Fruit fly (Drosophila melanogaster) whole organism, wandering third instar larva: ENCODE measurements around the gene jim.

Experiments
- Abd-B ChIP-seq: fragments of >200 bp; optimal IDR thresholded peaks from 2 replicates; lab custom pipeline; 2017; ENCODE audit warnings: missing biosample characterization, missing genetic modification characterization
- CG32264 ChIP-seq: fragments of 200-800 bp; sonication (Bioruptor generic); optimal IDR thresholded peaks from 2 replicates; lab custom pipeline; 2016; ENCODE audit warnings: missing biosample characterization, missing genetic modification characterization
- CG9705 ChIP-seq: fragments of 200-800 bp; sonication (Bioruptor generic); optimal IDR thresholded peaks from 2 replicates; lab custom pipeline; 2018; ENCODE audit warnings: missing biosample characterization, mild to moderate bottlenecking, missing genetic modification characterization
- CrebA ChIP-seq: fragments of 200-800 bp; sonication (Bioruptor generic); optimal IDR thresholded peaks from 2 replicates; lab custom pipeline; 2016; ENCODE audit warnings: missing biosample characterization, mild to moderate bottlenecking, missing genetic modification characterization, borderline replicate concordance
- Dfd ChIP-seq: fragments of >200 bp; optimal IDR thresholded peaks from 2 replicates; lab custom pipeline; 2017; ENCODE audit warnings: missing biosample characterization, missing genetic modification characterization
- Dif ChIP-seq: fragments of 200-275, 200-300 bp; sonication (Bioruptor generic); optimal IDR thresholded peaks from 2 replicates; lab custom pipeline; 2018; ENCODE audit warnings: missing biosample characterization, missing genetic modification characterization; ENCODE audit not compliant: partially characterized antibody
- GATAd ChIP-seq: sonication (Bioruptor generic); optimal IDR thresholded peaks from 2 replicates; lab custom pipeline; 2016; ENCODE audit warnings: missing biosample characterization, missing genetic modification characterization
- HLH106 ChIP-seq: fragments of 200-800 bp; optimal IDR thresholded peaks from 3 replicates; lab custom pipeline; 2019; ENCODE audit warnings: missing biosample characterization, mild to moderate bottlenecking, missing genetic modification characterization, moderate library complexity
- Hnf4 ChIP-seq: fragments of 200-800 bp; sonication (Bioruptor generic); optimal IDR thresholded peaks from 2 replicates; lab custom pipeline; 2016; ENCODE audit warnings: missing biosample characterization, mild to moderate bottlenecking, missing genetic modification characterization
- Hr78 ChIP-seq: fragments of >200 bp; optimal IDR thresholded peaks from 2 replicates; lab custom pipeline; 2017; ENCODE audit warnings: missing biosample characterization, missing genetic modification characterization
- Hr83 ChIP-seq: fragments of 200-300 bp; sonication (Bioruptor generic); optimal IDR thresholded peaks from 2 replicates; lab custom pipeline; 2016; ENCODE audit warnings: missing biosample characterization, mild to moderate bottlenecking, missing genetic modification characterization, moderate library complexity; ENCODE audit not compliant: poor library complexity, severe bottlenecking
- Jra ChIP-seq: sonication (Bioruptor generic); optimal IDR thresholded peaks from 2 replicates; lab custom pipeline; 2016; ENCODE audit warnings: missing biosample characterization, missing genetic modification characterization
- Mio ChIP-seq: sonication (Bioruptor generic); optimal IDR thresholded peaks from 2 replicates; lab custom pipeline; 2016; ENCODE audit warnings: missing biosample characterization, missing genetic modification characterization
- Myc ChIP-seq: fragments of >200 bp; optimal IDR thresholded peaks from 2 replicates; lab custom pipeline; 2017
- N ChIP-seq: fragments of >200 bp; optimal IDR thresholded peaks from 2 replicates; lab custom pipeline; 2018; ENCODE audit warnings: missing biosample characterization, missing external identifiers, missing genetic modification characterization
- OdsH ChIP-seq: fragments of 200-800 bp; sonication (Bioruptor generic); optimal IDR thresholded peaks from 2 replicates; lab custom pipeline; 2016; ENCODE audit warnings: missing biosample characterization, mild to moderate bottlenecking, missing genetic modification characterization
- Rel ChIP-seq, 2 experiments: fragments of 200-800 bp; sonication (Bioruptor generic) in 1 of 2; optimal IDR thresholded peaks; 2 replicates in 1 of 2; 3 replicates in 1 of 2; lab custom pipeline; 2016 to 2019; ENCODE audit warnings: mild to moderate bottlenecking in 2 of 2, missing biosample characterization in 2 of 2, missing genetic modification characterization in 2 of 2, moderate library complexity in 1 of 2
- Sp1 ChIP-seq: fragments of 200-800 bp; sonication (Bioruptor generic); optimal IDR thresholded peaks from 3 replicates; lab custom pipeline; 2019; ENCODE audit warnings: missing biosample characterization, mild to moderate bottlenecking, missing genetic modification characterization, moderate library complexity
- Vsx2 ChIP-seq: fragments of 200-300, 225-300 bp; sonication (Bioruptor generic); optimal IDR thresholded peaks from 2 replicates; lab custom pipeline; 2018; ENCODE audit warnings: missing biosample characterization, missing genetic modification characterization; ENCODE audit not compliant: partially characterized antibody
- br ChIP-seq: fragments of 200-800 bp; sonication (Bioruptor generic); optimal IDR thresholded peaks from 2 replicates; lab custom pipeline; 2016; ENCODE audit warnings: missing biosample characterization, missing genetic modification characterization
- brk ChIP-seq: fragments of 200-800 bp; sonication (Bioruptor generic); optimal IDR thresholded peaks from 2 replicates; lab custom pipeline; 2016; ENCODE audit warnings: missing biosample characterization, mild to moderate bottlenecking, missing genetic modification characterization
- dl ChIP-seq, 2 experiments: fragments of 175-275, 200-275 bp in 1 of 2; fragments of 200-275 bp in 1 of 2; sonication (Bioruptor generic); optimal IDR thresholded peaks; lab custom pipeline; 2018; ENCODE audit warnings: mild to moderate bottlenecking in 2 of 2, missing biosample characterization in 2 of 2, missing genetic modification characterization in 2 of 2, moderate library complexity in 2 of 2; ENCODE audit not compliant: partially characterized antibody in 2 of 2, insufficient read depth in 1 of 2
- dmrt93B ChIP-seq: fragments of 200-800 bp; sonication (Bioruptor generic); optimal IDR thresholded peaks from 2 replicates; lab custom pipeline; 2018; ENCODE audit warnings: missing biosample characterization, mild to moderate bottlenecking, missing genetic modification characterization
- dsf ChIP-seq: sonication (Bioruptor generic); optimal IDR thresholded peaks from 2 replicates; lab custom pipeline; 2016; ENCODE audit warnings: missing biosample characterization, missing genetic modification characterization, borderline replicate concordance
- ey ChIP-seq: fragments of 200-800 bp; sonication (Bioruptor generic); optimal IDR thresholded peaks from 2 replicates; lab custom pipeline; 2016; ENCODE audit warnings: missing biosample characterization, missing genetic modification characterization
- foxo ChIP-seq, 2 experiments: fragments of 200-800 bp; sonication (Bioruptor generic); optimal IDR thresholded peaks; 2 replicates in 1 of 2; 3 replicates in 1 of 2; lab custom pipeline; 2016 to 2017; ENCODE audit warnings: missing biosample characterization in 2 of 2, missing genetic modification characterization in 2 of 2
- fru ChIP-seq: fragments of 200-800 bp; sonication (Bioruptor generic); optimal IDR thresholded peaks from 3 replicates; lab custom pipeline; 2016; ENCODE audit warnings: missing biosample characterization, mild to moderate bottlenecking, missing genetic modification characterization
- h ChIP-seq: fragments of 200-800 bp; sonication (Bioruptor generic); optimal IDR thresholded peaks from 3 replicates; lab custom pipeline; 2016; ENCODE audit warnings: missing biosample characterization, mild to moderate bottlenecking, missing genetic modification characterization
- jim ChIP-seq: fragments of 175-275, 200-325 bp; sonication (Bioruptor generic); optimal IDR thresholded peaks from 2 replicates; lab custom pipeline; 2016; ENCODE audit warnings: missing biosample characterization, mild to moderate bottlenecking, missing genetic modification characterization
- lola ChIP-seq: fragments of >200 bp; optimal IDR thresholded peaks from 2 replicates; lab custom pipeline; 2017; ENCODE audit warnings: missing biosample characterization, missing genetic modification characterization
- pan ChIP-seq: fragments of >200 bp; optimal IDR thresholded peaks from 2 replicates; lab custom pipeline; 2017
- psq ChIP-seq: fragments of 200-800 bp; sonication (Bioruptor generic); optimal IDR thresholded peaks from 3 replicates; lab custom pipeline; 2017; ENCODE audit warnings: missing biosample characterization, mild to moderate bottlenecking, missing genetic modification characterization, moderate library complexity
- rgr ChIP-seq: fragments of 200-800 bp; sonication (Bioruptor generic); optimal IDR thresholded peaks from 3 replicates; lab custom pipeline; 2016; ENCODE audit warnings: missing biosample characterization, mild to moderate bottlenecking, missing genetic modification characterization
- sage ChIP-seq: fragments of 200-800 bp; sonication (Bioruptor generic); optimal IDR thresholded peaks from 2 replicates; lab custom pipeline; 2016; ENCODE audit warnings: missing biosample characterization, mild to moderate bottlenecking, missing genetic modification characterization
- sv ChIP-seq: fragments of 200-800 bp; sonication (Bioruptor generic); optimal IDR thresholded peaks from 3 replicates; lab custom pipeline; 2016; ENCODE audit warnings: missing biosample characterization, missing genetic modification characterization
- tai ChIP-seq: sonication (Bioruptor generic); optimal IDR thresholded peaks from 2 replicates; lab custom pipeline; 2016; ENCODE audit warnings: missing biosample characterization, missing genetic modification characterization
- usp ChIP-seq: fragments of >200 bp; optimal IDR thresholded peaks from 2 replicates; lab custom pipeline; 2017; ENCODE audit warnings: missing biosample characterization, missing genetic modification characterization
- woc ChIP-seq: sonication (Bioruptor generic); optimal IDR thresholded peaks from 2 replicates; lab custom pipeline; 2016; ENCODE audit warnings: missing biosample characterization, mild to moderate bottlenecking, missing genetic modification characterization

Gene jim

DNA sequence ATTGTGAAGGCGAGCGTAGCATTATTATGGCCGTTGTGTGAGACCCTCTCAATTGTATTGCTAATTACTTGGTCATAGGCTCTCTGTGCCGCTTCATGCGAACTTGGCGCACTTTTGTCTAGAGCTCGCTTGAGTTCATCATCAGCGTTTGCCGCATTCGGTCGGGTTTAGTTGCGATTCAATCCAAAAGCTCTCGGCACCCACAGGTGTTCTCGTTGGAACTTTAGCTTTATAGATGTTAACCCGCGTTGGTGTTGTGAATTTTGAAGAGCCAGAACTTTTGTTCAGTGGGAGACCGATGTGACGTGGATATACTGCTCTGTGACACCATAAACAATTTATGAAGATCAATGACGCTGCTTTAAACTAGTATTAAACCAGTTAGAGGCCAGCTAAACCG is 45.9 kb upstream of the jim start, which contains the start of gene slif:
TSS of gene slif (plus strand) at position 132 of the 400 bp plus-strand sequence.
- no peak for TF ChIP-seq psq (GFP tag; lab: Kevin White, UChicago)
- TF ChIP-seq Myc (lab: Kevin White, UChicago), result no peak
- TF ChIP-seq CG32264 (GFP tag; lab: Kevin White, UChicago), result no peak
- TF ChIP-seq brk (GFP tag; lab: Kevin White, UChicago), result no peak
- TF ChIP-seq, all 38 proteins: peak for 0

- TF ChIP-seq CG9705, result no peak
- no peak for TF ChIP-seq Hr83 (GFP tag; lab: Kevin White, UChicago)
- no peak for TF ChIP-seq dmrt93B (GFP tag; lab: Kevin White, UChicago)
- TF ChIP-seq usp, result no peak
- TF ChIP-seq fru, result no peak
- TF ChIP-seq Rel (GFP tag; optimal IDR thresholded peaks at IDR 0.05; lab: Kevin White, UChicago), result no peak
- TF ChIP-seq Rel (tag; optimal IDR thresholded peaks at IDR 0.05; lab: Kevin White, UChicago), result no peak
- TF ChIP-seq Hr78 (GFP tag; lab: Kevin White, UChicago), result no peak
- no peak for TF ChIP-seq dl (GFP tag; optimal IDR thresholded peaks at IDR 0.05; lab: Kevin White, UChicago; ENCODE audit: insufficient read depth in 1 of 2, partially characterized antibody in 2 of 2)
- TF ChIP-seq tai, result no peak
- TF ChIP-seq ey (GFP tag; lab: Kevin White, UChicago), result no peak
- no peak for TF ChIP-seq brk (GFP tag; lab: Kevin White, UChicago)
Measured at dm6 chr3L:22879344-22879723, 44.3 kb upstream of the jim start.

dm6 chr3L:22878723-22879343 is 43.8 kb upstream of the jim start, which contains the start of the genes Chro and Ssl1:
Chro (minus strand) TSS chr3L:22878984.
Ssl1 (plus strand) TSS chr3L:22879089.
- TF ChIP-seq pan (lab: Kevin White, UChicago) (no peak), CrebA (GFP tag; lab: Kevin White, UChicago) (peak; percentile 98), tai (peak; percentile 99), lola (GFP tag; lab: Kevin White, UChicago) (no peak), Myc (lab: Kevin White, UChicago) (peak; percentile 92), CG9705 (peak; percentile 99), Sp1 (GFP tag; lab: Kevin White, UChicago) (peak; percentile 100), usp (no peak), brk (GFP tag; lab: Kevin White, UChicago) (peak; percentile 98), br (GFP tag; lab: Kevin White, UChicago) (peak; percentile 100), Vsx2 (GFP tag; lab: Kevin White, UChicago) (no peak), dl (GFP tag; optimal IDR thresholded peaks at IDR 0.05; lab: Kevin White, UChicago; ENCODE audit: insufficient read depth in 1 of 2, partially characterized antibody in 2 of 2) (no peak), Hnf4 (GFP tag; lab: Kevin White, UChicago) (peak; percentile 100), Hr78 (GFP tag; lab: Kevin White, UChicago) (no peak), rgr (peak; percentile 100), sv (GFP tag; lab: Kevin White, UChicago) (peak; percentile 100), OdsH (GFP tag; lab: Kevin White, UChicago) (peak; percentile 100), foxo (GFP tag; optimal IDR thresholded peaks at IDR 0.05; lab: Kevin White, UChicago) (peak; percentile 99 to 100), Mio (GFP tag; lab: Kevin White, UChicago) (peak; percentile 97), fru (peak; percentile 100), Jra (GFP tag; lab: Kevin White, UChicago) (peak; percentile 99), Abd-B (no peak), psq (GFP tag; lab: Kevin White, UChicago) (peak; percentile 99), Dfd (peak; percentile 95), Rel (GFP tag; optimal IDR thresholded peaks at IDR 0.05; lab: Kevin White, UChicago) (peak; percentile 99), Rel (tag; optimal IDR thresholded peaks at IDR 0.05; lab: Kevin White, UChicago) (peak; percentile 94), Hr83 (GFP tag; lab: Kevin White, UChicago) (peak; percentile 99), HLH106 (peak; percentile 100), dsf (GFP tag; lab: Kevin White, UChicago) (peak; percentile 97), dmrt93B (GFP tag; lab: Kevin White, UChicago) (peak; percentile 100), CG32264 (GFP tag; lab: Kevin White, UChicago) (peak; percentile 99), jim (GFP tag; lab: Kevin White, UChicago) (peak; percentile 92), GATAd (GFP tag; lab: Kevin White, UChicago) (peak; percentile 99), N (GFP tag; lab: Kevin White, UChicago) (no peak), woc (GFP tag; lab: Kevin White, UChicago) (peak; percentile 99), sage (GFP tag; lab: Kevin White, UChicago) (peak; percentile 99), Dif (peak; percentile 39), ey (GFP tag; lab: Kevin White, UChicago) (peak; percentile 100), h (GFP tag; lab: Kevin White, UChicago) (peak; percentile 100)
- TF ChIP-seq, all 38 proteins: peak for 30
